Fruit fly (Drosophila melanogaster) whole organism, prepupa: Measurements from ENCODE around the gene Non3.

ENCODE experiments used
- Blimp-1 ChIP-seq: fragments of 200-800 bp; sonication (Bioruptor generic); optimal IDR thresholded peaks from 3 replicates; lab custom pipeline; 2017; ENCODE audit warnings: missing biosample characterization, missing genetic modification characterization, mild to moderate bottlenecking, moderate library complexity, missing genetic modification reagents
- CG10631 ChIP-seq: fragments of 200-800 bp; sonication (Bioruptor generic); optimal IDR thresholded peaks from 2 replicates; lab custom pipeline; 2016; ENCODE audit warnings: missing biosample characterization, missing genetic modification characterization
- CG10669 ChIP-seq: fragments of 200-800 bp; sonication (Bioruptor generic); optimal IDR thresholded peaks from 3 replicates; lab custom pipeline; 2018; ENCODE audit warnings: missing biosample characterization, mild to moderate bottlenecking, missing genetic modification characterization, moderate library complexity
- CG11294 ChIP-seq: fragments of 200-800 bp; sonication (Bioruptor generic); IDR thresholded peaks from 2 replicates; pipeline ENCODE4 v1.3.6; 2022; ENCODE audit warnings: missing biosample characterization, missing genetic modification characterization
- CG11762 ChIP-seq: fragments of 200-800 bp; sonication (Bioruptor generic); optimal IDR thresholded peaks from 3 replicates; lab custom pipeline; 2016; ENCODE audit warnings: missing biosample characterization, missing genetic modification characterization; ENCODE audit not compliant: insufficient read depth
- CG11902 ChIP-seq: fragments of 200-800 bp; sonication (Bioruptor generic); optimal IDR thresholded peaks from 3 replicates; lab custom pipeline; 2016; ENCODE audit warnings: missing biosample characterization, missing genetic modification characterization
- CG15336 ChIP-seq: fragments of 200-800 bp; sonication (Bioruptor generic); IDR thresholded peaks from 2 replicates; pipeline ENCODE4 v1.3.6; 2022; ENCODE audit warnings: missing biosample characterization, missing genetic modification characterization
- CG1621 ChIP-seq: fragments of 200-800 bp; sonication (Bioruptor generic); optimal IDR thresholded peaks from 3 replicates; lab custom pipeline; 2018; ENCODE audit warnings: missing biosample characterization, mild to moderate bottlenecking, missing genetic modification characterization
- CG3032 ChIP-seq: fragments of 200-800 bp; optimal IDR thresholded peaks from 2 replicates; lab custom pipeline; 2019; ENCODE audit warnings: missing biosample characterization, mild to moderate bottlenecking, missing genetic modification characterization, moderate library complexity
- CG31627 ChIP-seq: fragments of 200-800 bp; sonication (Bioruptor generic); optimal IDR thresholded peaks from 3 replicates; lab custom pipeline; 2016; ENCODE audit warnings: missing biosample characterization, missing genetic modification characterization
- CG32006 ChIP-seq: fragments of 200-800 bp; sonication (Bioruptor generic); optimal IDR thresholded peaks from 3 replicates; lab custom pipeline; 2017; ENCODE audit warnings: missing biosample characterization, mild to moderate bottlenecking, missing genetic modification characterization
- CG4318 ChIP-seq: fragments of 200-800 bp; sonication (Bioruptor generic); optimal IDR thresholded peaks from 3 replicates; lab custom pipeline; 2017; ENCODE audit warnings: missing biosample characterization, mild to moderate bottlenecking, missing genetic modification characterization
- CG6163 ChIP-seq: fragments of 200-800 bp; sonication (Bioruptor generic); IDR thresholded peaks from 3 replicates; pipeline ENCODE4 v1.3.6; 2022; ENCODE audit warnings: missing biosample characterization, missing genetic modification characterization
- CG6854 ChIP-seq: fragments of 200-800 bp; sonication (Bioruptor generic); optimal IDR thresholded peaks from 2 replicates; lab custom pipeline; 2017; ENCODE audit warnings: missing biosample characterization, mild to moderate bottlenecking, missing genetic modification characterization
- CG8319 ChIP-seq: fragments of 200-800 bp; sonication (Bioruptor generic); optimal IDR thresholded peaks from 3 replicates; lab custom pipeline; 2016; ENCODE audit warnings: missing biosample characterization, missing genetic modification characterization
- CG9139 ChIP-seq: fragments of 200-800 bp; sonication (Bioruptor generic); optimal IDR thresholded peaks from 3 replicates; lab custom pipeline; 2017; ENCODE audit warnings: missing biosample characterization, mild to moderate bottlenecking, missing genetic modification characterization
- Eip75B ChIP-seq: fragments of 200-800 bp; sonication (Bioruptor generic); optimal IDR thresholded peaks from 3 replicates; lab custom pipeline; 2016; ENCODE audit warnings: missing biosample characterization, missing genetic modification characterization
- Eip78C ChIP-seq: fragments of 200-800 bp; sonication (Bioruptor generic); peaks from one replicate; lab custom pipeline; 2016; ENCODE audit warnings: missing biosample characterization, missing genetic modification characterization
- Eip93F ChIP-seq: fragments of 200-800 bp; sonication (Bioruptor generic); optimal IDR thresholded peaks from 2 replicates; lab custom pipeline; 2016; ENCODE audit warnings: missing biosample characterization, mild to moderate bottlenecking, missing genetic modification characterization
- Ets21C ChIP-seq: fragments of 200-800 bp; sonication (Bioruptor generic); optimal IDR thresholded peaks from 3 replicates; lab custom pipeline; 2016; ENCODE audit warnings: missing biosample characterization, missing genetic modification characterization
- Gug ChIP-seq: fragments of 200-800 bp; sonication (Bioruptor generic); IDR thresholded peaks from 2 replicates; pipeline ENCODE4 v1.3.6; 2022; ENCODE audit warnings: missing biosample characterization, missing genetic modification characterization
- Hr38 ChIP-seq: sonication (Bioruptor generic); optimal IDR thresholded peaks from 2 replicates; lab custom pipeline; 2016; ENCODE audit warnings: missing biosample characterization, missing genetic modification characterization
- Hr39 ChIP-seq: fragments of 200-800 bp; sonication (Bioruptor generic); optimal IDR thresholded peaks from 2 replicates; lab custom pipeline; 2016; ENCODE audit warnings: missing biosample characterization, missing genetic modification characterization
- Hr4 ChIP-seq: fragments of 200-800 bp; sonication (Bioruptor generic); optimal IDR thresholded peaks from 3 replicates; lab custom pipeline; 2016; ENCODE audit warnings: missing biosample characterization, missing genetic modification characterization
- Met ChIP-seq: fragments of 200-800 bp; sonication (Bioruptor generic); optimal IDR thresholded peaks from 3 replicates; lab custom pipeline; 2016; ENCODE audit warnings: missing biosample characterization, missing genetic modification characterization
- OdsH ChIP-seq: fragments of 200-800 bp; sonication (Bioruptor generic); optimal IDR thresholded peaks from 3 replicates; lab custom pipeline; 2016; ENCODE audit warnings: missing biosample characterization, missing genetic modification characterization
- Smox ChIP-seq: fragments of 200-800 bp; sonication (Bioruptor generic); optimal IDR thresholded peaks from 3 replicates; lab custom pipeline; 2016; ENCODE audit warnings: missing biosample characterization, missing genetic modification characterization
- Sox102F ChIP-seq: fragments of 200-800 bp; sonication (Bioruptor generic); optimal IDR thresholded peaks from 2 replicates; lab custom pipeline; 2016; ENCODE audit warnings: missing biosample characterization, mild to moderate bottlenecking, missing genetic modification characterization
- Sox14 ChIP-seq: fragments of 200-800 bp; sonication (Bioruptor generic); optimal IDR thresholded peaks from 3 replicates; lab custom pipeline; 2016; ENCODE audit warnings: missing biosample characterization, missing genetic modification characterization
- Sox15 ChIP-seq: fragments of 200-800 bp; sonication (Bioruptor generic); optimal IDR thresholded peaks from 3 replicates; lab custom pipeline; 2016; ENCODE audit warnings: missing biosample characterization, missing genetic modification characterization
- achi ChIP-seq: fragments of 200-800 bp; sonication (Bioruptor generic); optimal IDR thresholded peaks from 3 replicates; lab custom pipeline; 2016; ENCODE audit warnings: missing biosample characterization, missing genetic modification characterization
- cyc ChIP-seq: fragments of 200-800 bp; sonication (Bioruptor generic); optimal IDR thresholded peaks from 3 replicates; lab custom pipeline; 2016; ENCODE audit warnings: missing biosample characterization, missing genetic modification characterization
- dac ChIP-seq: fragments of 200-800 bp; sonication (Bioruptor generic); optimal IDR thresholded peaks from 2 replicates; lab custom pipeline; 2017; ENCODE audit warnings: missing biosample characterization, mild to moderate bottlenecking, missing genetic modification characterization
- dsx ChIP-seq: fragments of 200-800 bp; optimal IDR thresholded peaks from 3 replicates; lab custom pipeline; 2019; ENCODE audit warnings: missing biosample characterization, mild to moderate bottlenecking, missing genetic modification characterization, moderate library complexity; ENCODE audit not compliant: poor library complexity, severe bottlenecking
- eg ChIP-seq: fragments of 200-800 bp; sonication (Bioruptor generic); IDR thresholded peaks from 3 replicates; pipeline ENCODE4 v1.3.6; 2022; ENCODE audit warnings: missing biosample characterization, missing genetic modification characterization
- esn ChIP-seq: fragments of 200-800 bp; sonication (Bioruptor generic); optimal IDR thresholded peaks from 2 replicates; lab custom pipeline; 2016; ENCODE audit warnings: missing biosample characterization, mild to moderate bottlenecking, missing genetic modification characterization, moderate library complexity
- fd59A ChIP-seq: fragments of 200-800 bp; sonication (Bioruptor generic); optimal IDR thresholded peaks from 2 replicates; lab custom pipeline; 2017; ENCODE audit warnings: missing biosample characterization, mild to moderate bottlenecking, missing genetic modification characterization, missing genetic modification reagents
- fkh ChIP-seq: fragments of 200-800 bp; sonication (Bioruptor generic); optimal IDR thresholded peaks from 3 replicates; lab custom pipeline; 2017; ENCODE audit warnings: missing biosample characterization, mild to moderate bottlenecking, missing genetic modification characterization, moderate library complexity
- net ChIP-seq: fragments of 200-800 bp; sonication (Bioruptor generic); optimal IDR thresholded peaks from 3 replicates; lab custom pipeline; 2016; ENCODE audit warnings: missing biosample characterization, missing genetic modification characterization
- pdm3 ChIP-seq: fragments of 200-800 bp; sonication (Bioruptor generic); optimal IDR thresholded peaks from 3 replicates; lab custom pipeline; 2016; ENCODE audit warnings: missing biosample characterization, missing genetic modification characterization
- salr ChIP-seq, 2 experiments: fragments of 200-800 bp; sonication (Bioruptor generic); optimal IDR thresholded peaks; 3 replicates each; lab custom pipeline; 2016 to 2018; ENCODE audit warnings: missing biosample characterization in 2 of 2, missing genetic modification characterization in 2 of 2, mild to moderate bottlenecking in 1 of 2
- spab ChIP-seq: fragments of 200-800 bp; sonication (Bioruptor generic); optimal IDR thresholded peaks from 2 replicates; lab custom pipeline; 2017; ENCODE audit warnings: missing biosample characterization, mild to moderate bottlenecking, missing genetic modification characterization, missing genetic modification reagents
- ss ChIP-seq, 2 experiments: fragments of 200-800 bp; sonication (Bioruptor generic); optimal IDR thresholded peaks; 2 replicates in 1 of 2; 3 replicates in 1 of 2; lab custom pipeline; 2017 to 2018; ENCODE audit warnings: mild to moderate bottlenecking in 2 of 2, missing biosample characterization in 2 of 2, missing genetic modification characterization in 2 of 2, moderate library complexity in 1 of 2
- svp ChIP-seq: fragments of 200-800 bp; sonication (Bioruptor generic); peaks from one replicate; lab custom pipeline; 2016; ENCODE audit warnings: missing biosample characterization, missing genetic modification characterization
- topi ChIP-seq: fragments of 200-800 bp; sonication (Bioruptor generic); optimal IDR thresholded peaks from 3 replicates; lab custom pipeline; 2016; ENCODE audit warnings: missing biosample characterization, missing genetic modification characterization
- vri ChIP-seq: fragments of 200-800 bp; sonication (Bioruptor generic); optimal IDR thresholded peaks from 3 replicates; lab custom pipeline; 2016; ENCODE audit warnings: missing biosample characterization, mild to moderate bottlenecking, missing genetic modification characterization

The Non3 gene

dm6 chr3R:18243718-18244170 lies 20.2 kb downstream of the Non3 start (continued):
- TF ChIP-seq fd59A (no peak), Smox (GFP tag; lab: Kevin White, UChicago) (no peak), cyc (no peak), Eip78C (peak; percentile 54), Eip75B (peak; percentile 14), CG10631 (peak; percentile 18), vri (GFP tag; lab: Kevin White, UChicago) (peak; percentile 16), Gug (GFP tag; lab: Robert Waterston, UW) (0 out of 2 replicates have a peak, but pooled peaks have one; percentile 35), CG9139 (no peak), Sox102F (GFP tag; lab: Kevin White, UChicago) (peak; percentile 29), spab (GFP tag; lab: Kevin White, UChicago) (no peak), dac (GFP tag; lab: Kevin White, UChicago) (peak; percentile 11), CG4318 (GFP tag; lab: Kevin White, UChicago) (no peak), CG32006 (GFP tag; lab: Kevin White, UChicago) (no peak), Sox14 (GFP tag; lab: Kevin White, UChicago) (no peak), Hr4 (GFP tag; lab: Kevin White, UChicago) (peak; percentile 30), CG11902 (GFP tag; lab: Kevin White, UChicago) (peak; percentile 4), CG3032 (tag; lab: Kevin White, UChicago) (peak; percentile 5), CG15336 (GFP tag; lab: Robert Waterston, UW) (peak; percentile 28; the same call in 1 of the 2 replicates), CG6163 (GFP tag; lab: Robert Waterston, UW) (peak; percentile 68), fkh (GFP tag; lab: Kevin White, UChicago) (no peak), CG1621 (no peak), esn (GFP tag; lab: Kevin White, UChicago) (peak; percentile 44)

- TF ChIP-seq fkh (GFP tag; lab: Kevin White, UChicago) (peak; percentile 53), Hr4 (GFP tag; lab: Kevin White, UChicago) (no peak), Eip75B (peak; percentile 57), achi (GFP tag; lab: Kevin White, UChicago) (no peak), Sox15 (no peak), CG4318 (GFP tag; lab: Kevin White, UChicago) (no peak), Eip78C (peak; percentile 56), dsx (peak; percentile 35), Blimp-1 (GFP tag; lab: Kevin White, UChicago) (no peak), eg (peak; percentile 47; the same call in 1 of the 3 replicates), Eip93F (GFP tag; lab: Kevin White, UChicago) (no peak), esn (GFP tag; lab: Kevin White, UChicago) (no peak), CG11294 (GFP tag; lab: Robert Waterston, UW) (no peak), CG6854 (GFP tag; lab: Kevin White, UChicago) (no peak), CG6163 (GFP tag; lab: Robert Waterston, UW) (peak; percentile 65; the same call in 2 of the 3 replicates), OdsH (GFP tag; lab: Kevin White, UChicago) (no peak), CG11762 (no peak), vri (GFP tag; lab: Kevin White, UChicago) (peak; percentile 25), salr (GFP tag; optimal IDR thresholded peaks at IDR 0.05; lab: Kevin White, UChicago) (no peak), fd59A (no peak), Hr38 (no peak), Met (GFP tag; lab: Kevin White, UChicago) (no peak), pdm3 (no peak), CG11902 (GFP tag; lab: Kevin White, UChicago) (no peak), CG1621 (peak; percentile 24), CG8319 (GFP tag; lab: Kevin White, UChicago) (no peak), svp (GFP tag; lab: Kevin White, UChicago) (peak; percentile 100), cyc (peak; percentile 21), CG9139 (no peak), Ets21C (GFP tag; lab: Kevin White, UChicago) (no peak), ss (GFP tag; optimal IDR thresholded peaks at IDR 0.05; lab: Kevin White, UChicago) (no peak), CG31627 (GFP tag; lab: Kevin White, UChicago) (no peak), Gug (GFP tag; lab: Robert Waterston, UW) (no peak; the same call in 1 of the 2 replicates), topi (GFP tag; lab: Kevin White, UChicago) (no peak), Hr39 (GFP tag; lab: Kevin White, UChicago) (no peak), CG10669 (GFP tag; lab: Kevin White, UChicago) (no peak), net (GFP tag; lab: Kevin White, UChicago) (no peak)
Measured at dm6 chr3R:18244171-18245043, 20.9 kb downstream of the Non3 start.
